Worm (Caenorhabditis elegans): Measurements from ENCODE around the gene T07A9.12.

ce11 chrIV:419674-420073 lies 9.0 kb downstream of the T07A9.12 start, which contains the start of gene eri-1:
- TF ChIP-seq lin-39 (tag; optimal IDR thresholded peaks at IDR 0.05) (no peak), elt-1 (tag; optimal IDR thresholded peaks at IDR 0.05) (no peak), unc-62 (GFP tag; optimal IDR thresholded peaks at IDR 0.05) (no peak), nhr-76 (tag; optimal IDR thresholded peaks at IDR 0.05) (no peak), nhr-237 (tag; optimal IDR thresholded peaks at IDR 0.05) (no peak), mdl-1 (tag; optimal IDR thresholded peaks at IDR 0.05) (no peak), hmg-11 (tag; optimal IDR thresholded peaks at IDR 0.05) (no peak), nhr-77 (tag; optimal IDR thresholded peaks at IDR 0.05) (no peak), zag-1 (tag; optimal IDR thresholded peaks at IDR 0.05) (no peak), jun-1 (tag; optimal IDR thresholded peaks at IDR 0.05) (no peak), egl-27 (tag; optimal IDR thresholded peaks at IDR 0.05) (no peak), nhr-11 (tag; optimal IDR thresholded peaks at IDR 0.05) (no peak)

Measured in whole organism, L3 larva.